Fruit fly (Drosophila melanogaster): ENCODE data around the gene CG33703.

DNA sequence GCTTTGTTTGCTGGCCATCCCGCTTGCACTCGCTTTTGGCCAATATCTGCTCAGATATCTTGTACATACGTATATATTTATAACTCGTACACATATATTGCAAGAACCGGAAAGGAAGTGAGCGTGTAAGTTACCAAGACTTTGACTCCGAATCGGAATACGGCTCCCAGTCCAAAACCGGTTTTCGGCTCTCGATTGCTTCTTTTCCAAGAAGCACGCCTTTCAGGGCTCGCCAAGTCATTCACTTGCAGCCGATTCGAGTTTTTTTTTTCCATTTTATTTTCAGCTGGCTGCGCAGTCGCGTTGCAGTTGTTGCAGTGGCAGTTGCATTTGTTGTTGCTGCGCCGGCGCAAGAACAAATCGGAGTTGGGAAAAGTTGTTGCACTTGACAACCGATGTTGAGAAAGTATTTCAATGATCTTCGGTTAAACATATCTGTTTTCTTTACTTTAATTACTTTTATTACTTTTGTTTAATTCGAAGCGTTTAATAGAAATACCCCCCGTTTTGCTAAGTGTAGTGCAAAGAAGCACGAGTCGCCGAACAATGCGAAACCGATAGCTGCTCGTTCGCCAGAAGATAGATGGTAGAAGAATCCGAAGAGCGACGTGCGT, 37.3 kb upstream of the CG33703 start:
- no peak for TF ChIP-seq pan (optimal IDR thresholded peaks at IDR 0.05)
- TF ChIP-seq psq (optimal IDR thresholded peaks at IDR 0.05), result no peak
- no peak for TF ChIP-seq usp (GFP tag; optimal IDR thresholded peaks at IDR 0.05)
- peak in 1 of 2 experiments; percentile 52 for TF ChIP-seq EcR (GFP tag; optimal IDR thresholded peaks at IDR 0.05)

Measured in whole organism.